Fruit fly (Drosophila melanogaster): Measurements from ENCODE around the gene CG12123.

DNA sequence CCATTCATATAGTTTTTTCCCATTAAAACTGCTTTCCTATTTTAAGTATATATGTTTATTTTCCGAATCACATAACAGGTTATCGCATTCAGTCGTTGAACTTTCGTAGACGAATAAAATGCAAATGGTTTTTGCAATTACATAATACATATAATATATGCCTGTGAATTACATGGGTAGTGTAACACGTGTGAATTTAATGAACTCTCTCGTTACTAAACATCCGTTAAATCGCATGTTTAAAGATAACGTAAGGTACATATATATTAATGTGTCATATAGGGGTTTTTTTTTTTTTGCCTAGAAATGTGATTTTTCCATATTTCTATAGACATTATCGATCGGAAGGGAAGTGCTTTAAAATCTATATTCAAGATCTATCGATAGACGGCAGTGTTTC lies 27.5 kb upstream of the CG12123 start:
- TF ChIP-seq psq (optimal IDR thresholded peaks at IDR 0.05) (no peak), h (optimal IDR thresholded peaks at IDR 0.05) (no peak), insv (optimal IDR thresholded peaks at IDR 0.05) (no peak), Myc (optimal IDR thresholded peaks at IDR 0.05) (no peak), ttk (optimal IDR thresholded peaks at IDR 0.05) (no peak)

Data from Kc167 (cell line).